Fruit fly (Drosophila melanogaster): ENCODE results near the gene Pgant8.

dm6 chr3L:15695195-15695594 is 11.5 kb downstream of the Pgant8 start:
- TF ChIP-seq brk (GFP tag; optimal IDR thresholded peaks at IDR 0.05) (no peak), h (GFP tag; optimal IDR thresholded peaks at IDR 0.05) (no peak), CG32264 (GFP tag; optimal IDR thresholded peaks at IDR 0.05) (no peak), fru (GFP tag; optimal IDR thresholded peaks at IDR 0.05) (no peak), psq (GFP tag; optimal IDR thresholded peaks at IDR 0.05) (no peak), ey (GFP tag; optimal IDR thresholded peaks at IDR 0.05) (no peak), dl (GFP tag; optimal IDR thresholded peaks at IDR 0.05; ENCODE audit: insufficient read depth in 1 of 2, partially characterized antibody in 2 of 2) (no peak), Dif (GFP tag; optimal IDR thresholded peaks at IDR 0.05; ENCODE audit: partially characterized antibody) (no peak), CG9705 (GFP tag; optimal IDR thresholded peaks at IDR 0.05) (no peak), Hnf4 (GFP tag; optimal IDR thresholded peaks at IDR 0.05) (no peak), OdsH (GFP tag; optimal IDR thresholded peaks at IDR 0.05) (no peak), dmrt93B (GFP tag; optimal IDR thresholded peaks at IDR 0.05) (no peak), Hr83 (GFP tag; optimal IDR thresholded peaks at IDR 0.05; ENCODE audit: poor library complexity, severe bottlenecking) (no peak), Rel (GFP tag; optimal IDR thresholded peaks at IDR 0.05) (no peak), Rel (tag; optimal IDR thresholded peaks at IDR 0.05) (no peak)
